Worm (Caenorhabditis elegans) whole organism, L2 larva: ENCODE data around the gene trm-1.

Experiments
- aly-2 ChIP-seq: fragments of 150-350 bp; optimal IDR thresholded peaks from 2 replicates; lab custom pipeline; 2014; ENCODE audit warnings: missing biosample characterization, missing genetic modification characterization
- lsy-2 ChIP-seq, 2 experiments: fragments of 150-350 bp in 1 of 2; sonication (generic microtip) in 1 of 2; optimal IDR thresholded peaks; 2 replicates each; lab custom pipeline; 2014 to 2017; ENCODE audit warnings: missing biosample characterization in 2 of 2, missing genetic modification characterization in 2 of 2
- mbf-1 ChIP-seq: sonication (generic microtip); optimal IDR thresholded peaks from 2 replicates; lab custom pipeline; 2017; ENCODE audit warnings: missing biosample characterization, missing genetic modification characterization
- nhr-10 ChIP-seq: sonication (generic microtip); optimal IDR thresholded peaks from 2 replicates; lab custom pipeline; 2017; ENCODE audit warnings: missing biosample characterization, missing genetic modification characterization
- nhr-11 ChIP-seq: fragments of 150-350 bp; optimal IDR thresholded peaks from 2 replicates; lab custom pipeline; 2014; ENCODE audit warnings: missing biosample characterization, missing genetic modification characterization
- unc-39 ChIP-seq: fragments of 150-350 bp; optimal IDR thresholded peaks from 2 replicates; lab custom pipeline; 2014; ENCODE audit warnings: missing biosample characterization, missing genetic modification characterization

DNA sequence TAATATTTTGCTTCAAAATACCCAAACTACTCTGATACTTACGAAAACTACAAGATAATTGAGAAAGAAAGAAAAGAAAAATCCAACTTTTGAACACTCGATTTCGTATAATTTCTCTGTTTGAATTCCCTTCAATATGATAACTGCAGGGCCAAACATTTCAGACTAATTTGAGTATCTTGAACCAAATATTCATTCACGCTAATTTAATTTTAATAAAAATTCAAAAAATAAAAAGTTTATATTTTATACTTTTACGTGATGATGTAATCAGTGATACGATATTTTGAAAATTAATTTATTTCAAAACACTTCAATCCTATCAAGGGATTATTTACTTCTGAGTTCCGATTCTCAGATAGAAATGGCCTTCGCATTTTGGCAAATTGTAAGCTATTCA lies 5.5 kb downstream of the trm-1 start, which contains the start of gene ZC376.8:
- TF ChIP-seq aly-2 (no peak), lsy-2 (tag; optimal IDR thresholded peaks at IDR 0.05; lab: Kevin White, UChicago) (no peak), mbf-1 (tag; lab: Kevin White, UChicago) (no peak), nhr-10 (tag; lab: Kevin White, UChicago) (no peak), unc-39 (no peak), nhr-11 (tag; lab: Kevin White, UChicago) (no peak)
